Fruit fly (Drosophila melanogaster) whole organism, embryonic: ENCODE data around the gene dlg1.

ENCODE experiments used
- ATbp ChIP-seq: fragments of 200-800 bp; sonication (Bioruptor generic); optimal IDR thresholded peaks from 2 replicates; lab custom pipeline; 2017; ENCODE audit warnings: missing biosample characterization, mild to moderate bottlenecking, missing genetic modification characterization, missing genetic modification reagents
- Asciz ChIP-seq: fragments of 200-800 bp; sonication (Bioruptor generic); optimal IDR thresholded peaks from 2 replicates; lab custom pipeline; 2017; ENCODE audit warnings: missing biosample characterization, mild to moderate bottlenecking, missing genetic modification characterization, missing genetic modification reagents
- BEAF-32 ChIP-seq: fragments of 200-800 bp; sonication (Bioruptor generic); optimal IDR thresholded peaks from 3 replicates; lab custom pipeline; 2017; ENCODE audit warnings: missing biosample characterization, missing genetic modification characterization, mild to moderate bottlenecking, moderate library complexity, missing genetic modification reagents
- Blimp-1 ChIP-seq: fragments of 200-800 bp; sonication (Bioruptor generic); optimal IDR thresholded peaks from 3 replicates; lab custom pipeline; 2018; ENCODE audit warnings: missing biosample characterization, missing genetic modification characterization, mild to moderate bottlenecking, moderate library complexity, missing genetic modification reagents
- Bteb2 ChIP-seq: fragments of 200-800 bp; sonication (Bioruptor generic); optimal IDR thresholded peaks from 2 replicates; lab custom pipeline; 2016; ENCODE audit warnings: missing biosample characterization, missing genetic modification characterization
- C15 ChIP-seq: fragments of 200-800 bp; sonication (Bioruptor generic); IDR thresholded peaks from 3 replicates; pipeline ENCODE4 v1.3.6; 2022; ENCODE audit warnings: missing biosample characterization, missing genetic modification characterization
- CG1024 ChIP-seq: fragments of 200-800 bp; sonication (Bioruptor generic); IDR thresholded peaks from 2 replicates; pipeline ENCODE4 v1.3.6; 2022; ENCODE audit warnings: missing biosample characterization, missing genetic modification characterization
- CG10267 ChIP-seq: fragments of 200-800 bp; sonication (Bioruptor generic); optimal IDR thresholded peaks from 2 replicates; lab custom pipeline; 2018; ENCODE audit warnings: missing biosample characterization, mild to moderate bottlenecking, missing genetic modification characterization, moderate library complexity
- CG10431 ChIP-seq: fragments of 200-800 bp; sonication (Bioruptor generic); optimal IDR thresholded peaks from 3 replicates; lab custom pipeline; 2018; ENCODE audit warnings: missing biosample characterization, mild to moderate bottlenecking, missing genetic modification characterization
- CG10959 ChIP-seq: fragments of 200-800 bp; sonication (Bioruptor generic); IDR thresholded peaks from 2 replicates; pipeline ENCODE4 v1.3.6; 2022; ENCODE audit warnings: missing biosample characterization, missing genetic modification characterization
- CG13123 ChIP-seq: fragments of 200-800 bp; sonication (Bioruptor generic); optimal IDR thresholded peaks from 2 replicates; lab custom pipeline; 2016; ENCODE audit warnings: missing biosample characterization, missing genetic modification characterization
- CG2120 ChIP-seq: fragments of 200-800 bp; sonication (Bioruptor generic); optimal IDR thresholded peaks from 3 replicates; lab custom pipeline; 2016; ENCODE audit warnings: missing biosample characterization, missing genetic modification characterization
- CG3065 ChIP-seq: fragments of 200-800 bp; sonication (Bioruptor generic); optimal IDR thresholded peaks from 2 replicates; lab custom pipeline; 2016; ENCODE audit warnings: missing biosample characterization, missing genetic modification characterization
- CG4730 ChIP-seq: fragments of 200-800 bp; sonication (Bioruptor generic); IDR thresholded peaks from 2 replicates; pipeline ENCODE4 v1.3.6; 2022; ENCODE audit warnings: missing biosample characterization, missing genetic modification characterization
- CG4854 ChIP-seq: fragments of 200-800 bp; sonication (Bioruptor generic); optimal IDR thresholded peaks from 2 replicates; lab custom pipeline; 2016; ENCODE audit warnings: missing biosample characterization, missing genetic modification characterization, inconsistent platforms
- CG7786 ChIP-seq: fragments of 200-800 bp; sonication (Bioruptor generic); optimal IDR thresholded peaks from 2 replicates; lab custom pipeline; 2016; ENCODE audit warnings: missing biosample characterization, missing genetic modification characterization
- CG7963 ChIP-seq: fragments of 200-800 bp; sonication (Bioruptor generic); IDR thresholded peaks from 3 replicates; pipeline ENCODE4 v1.3.6; 2022; ENCODE audit warnings: missing biosample characterization, missing genetic modification characterization; ENCODE audit not compliant: partially characterized antibody
- CG8765 ChIP-seq: fragments of 200-800 bp; sonication (Bioruptor generic); IDR thresholded peaks from 2 replicates; pipeline ENCODE4 v1.3.6; 2022; ENCODE audit warnings: missing biosample characterization, missing genetic modification characterization
- CG9609 ChIP-seq: fragments of 200-800 bp; sonication (Bioruptor generic); optimal IDR thresholded peaks from 3 replicates; lab custom pipeline; 2016; ENCODE audit warnings: missing biosample characterization, missing genetic modification characterization
- CrebB ChIP-seq: fragments of 200-800 bp; sonication (Bioruptor generic); optimal IDR thresholded peaks from 3 replicates; lab custom pipeline; 2018; ENCODE audit warnings: missing biosample characterization, mild to moderate bottlenecking, missing genetic modification characterization
- Deaf1 ChIP-seq: fragments of 200-800 bp; optimal IDR thresholded peaks from 3 replicates; lab custom pipeline; 2019; ENCODE audit warnings: missing biosample characterization, mild to moderate bottlenecking, missing genetic modification characterization, moderate library complexity
- Dfd ChIP-seq, 2 experiments: fragments of >200 bp; optimal IDR thresholded peaks; 2 replicates each; lab custom pipeline; 2017; ENCODE audit warnings: missing biosample characterization in 2 of 2, missing genetic modification characterization in 2 of 2
- Gsc ChIP-seq: fragments of 200-800 bp; sonication (Bioruptor generic); IDR thresholded peaks from 2 replicates; pipeline ENCODE4 v1.3.6; 2022; ENCODE audit warnings: missing biosample characterization, missing genetic modification characterization
- Hand ChIP-seq: fragments of 200-800 bp; sonication (Bioruptor generic); optimal IDR thresholded peaks from 2 replicates; lab custom pipeline; 2017; ENCODE audit warnings: mild to moderate bottlenecking, missing biosample characterization, missing genetic modification reagents, missing genetic modification characterization
- Lim3 ChIP-seq: fragments of 200-800 bp; sonication (Bioruptor generic); IDR thresholded peaks from 2 replicates; pipeline ENCODE4 v1.3.6; 2022; ENCODE audit warnings: missing biosample characterization, missing genetic modification characterization
- Myb ChIP-seq: fragments of 200-800 bp; sonication (Bioruptor generic); optimal IDR thresholded peaks from 2 replicates; lab custom pipeline; 2016; ENCODE audit warnings: missing biosample characterization, missing genetic modification characterization
- Pdp1 ChIP-seq, 2 experiments: fragments of 200-800 bp; sonication (Bioruptor generic); optimal IDR thresholded peaks; 3 replicates each; lab custom pipeline; 2016; ENCODE audit warnings: missing biosample characterization in 2 of 2, missing genetic modification characterization in 2 of 2, mild to moderate bottlenecking in 1 of 2, moderate library complexity in 1 of 2
- TFAM ChIP-seq: fragments of 200-800 bp; sonication (Bioruptor generic); optimal IDR thresholded peaks from 2 replicates; lab custom pipeline; 2017; ENCODE audit warnings: missing biosample characterization, missing genetic modification characterization, inconsistent platforms
- Trl ChIP-seq, 3 experiments: fragments of >200 bp in 2 of 3; fragments of 200-800 bp in 1 of 3; sonication (Bioruptor generic) in 1 of 3; optimal IDR thresholded peaks; 2 replicates in 1 of 3; 3 replicates in 2 of 3; lab custom pipeline; 2016 to 2017; ENCODE audit warnings: missing biosample characterization in 1 of 3, missing genetic modification characterization in 1 of 3
- ac ChIP-seq: fragments of 200-800 bp; sonication (Bioruptor generic); optimal IDR thresholded peaks from 3 replicates; lab custom pipeline; 2017; ENCODE audit warnings: missing biosample characterization, mild to moderate bottlenecking, missing genetic modification characterization
- bigmax ChIP-seq: fragments of 200-800 bp; sonication (Bioruptor generic); optimal IDR thresholded peaks from 2 replicates; lab custom pipeline; 2018; ENCODE audit warnings: missing biosample characterization, mild to moderate bottlenecking, missing genetic modification characterization
- bsh ChIP-seq, 2 experiments: fragments of 200-800 bp; sonication (Bioruptor generic); optimal IDR thresholded peaks; 2 replicates each; lab custom pipeline; 2017 to 2018; ENCODE audit warnings: mild to moderate bottlenecking in 2 of 2, missing biosample characterization in 2 of 2, missing genetic modification characterization in 2 of 2, moderate library complexity in 1 of 2
- cg ChIP-seq: fragments of 200-800 bp; sonication (Bioruptor generic); optimal IDR thresholded peaks from 3 replicates; lab custom pipeline; 2019; ENCODE audit warnings: missing biosample characterization, mild to moderate bottlenecking, missing genetic modification characterization, moderate library complexity
- da ChIP-seq: fragments of 200-800 bp; sonication (Bioruptor generic); optimal IDR thresholded peaks from 2 replicates; lab custom pipeline; 2016; ENCODE audit warnings: missing biosample characterization, missing genetic modification characterization
- dan ChIP-seq: fragments of 200-800 bp; sonication (Bioruptor generic); IDR thresholded peaks from 2 replicates; pipeline ENCODE4 v1.3.6; 2022; ENCODE audit warnings: missing biosample characterization, missing genetic modification characterization
- dati ChIP-seq: fragments of 200-800 bp; sonication (Bioruptor generic); IDR thresholded peaks from 2 replicates; pipeline ENCODE4 v1.3.6; 2022; ENCODE audit warnings: missing biosample characterization, missing genetic modification characterization
- disco-r ChIP-seq: fragments of 200-800 bp; sonication (Bioruptor generic); optimal IDR thresholded peaks from 2 replicates; lab custom pipeline; 2016; ENCODE audit warnings: missing biosample characterization, missing genetic modification characterization
- ewg ChIP-seq: fragments of 200-800 bp; sonication (Bioruptor generic); optimal IDR thresholded peaks from 3 replicates; lab custom pipeline; 2017; ENCODE audit warnings: mild to moderate bottlenecking, missing biosample characterization, missing genetic modification reagents, missing genetic modification characterization
- fd3F ChIP-seq: fragments of 200-800 bp; sonication (Bioruptor generic); optimal IDR thresholded peaks from 2 replicates; lab custom pipeline; 2018; ENCODE audit warnings: missing biosample characterization, mild to moderate bottlenecking, missing genetic modification characterization, moderate library complexity
- fd64A ChIP-seq: fragments of 200-800 bp; sonication (Bioruptor generic); optimal IDR thresholded peaks from 3 replicates; lab custom pipeline; 2018; ENCODE audit warnings: missing biosample characterization, mild to moderate bottlenecking, missing genetic modification characterization
- fru ChIP-seq: fragments of >200 bp; optimal IDR thresholded peaks from 2 replicates; lab custom pipeline; 2017
- mam ChIP-seq: fragments of 200-800 bp; sonication (Bioruptor generic); optimal IDR thresholded peaks from 3 replicates; lab custom pipeline; 2016; ENCODE audit warnings: missing biosample characterization, missing genetic modification characterization
- nerfin-1 ChIP-seq: fragments of 200-800 bp; sonication (Bioruptor generic); optimal IDR thresholded peaks from 3 replicates; lab custom pipeline; 2019; ENCODE audit warnings: missing biosample characterization, mild to moderate bottlenecking, missing genetic modification characterization, moderate library complexity
- otp ChIP-seq: fragments of 200-800 bp; sonication (Bioruptor generic); IDR thresholded peaks from 3 replicates; pipeline ENCODE4, ENCODE4 v1.3.6; 2022; ENCODE audit warnings: missing biosample characterization, missing genetic modification characterization
- pho ChIP-seq: fragments of 200-800 bp; sonication (Bioruptor generic); optimal IDR thresholded peaks from 2 replicates; lab custom pipeline; 2016; ENCODE audit warnings: missing biosample characterization, missing genetic modification characterization
- psq ChIP-seq: fragments of 200-800 bp; sonication (Bioruptor generic); optimal IDR thresholded peaks from 2 replicates; lab custom pipeline; 2017; ENCODE audit warnings: missing biosample characterization, missing genetic modification characterization
- pzg ChIP-seq: fragments of 200-800 bp; sonication (Bioruptor generic); optimal IDR thresholded peaks from 3 replicates; lab custom pipeline; 2018; ENCODE audit warnings: missing biosample characterization, mild to moderate bottlenecking, missing genetic modification characterization, moderate library complexity
- shn ChIP-seq: fragments of 200-800 bp; sonication (Bioruptor generic); optimal IDR thresholded peaks from 3 replicates; lab custom pipeline; 2016; ENCODE audit warnings: missing biosample characterization, missing genetic modification characterization
- sima ChIP-seq: fragments of 200-800 bp; sonication (Bioruptor generic); optimal IDR thresholded peaks from 2 replicates; lab custom pipeline; 2016; ENCODE audit warnings: missing biosample characterization, missing genetic modification characterization
- slou ChIP-seq: fragments of 200-800 bp; sonication (Bioruptor generic); optimal IDR thresholded peaks from 3 replicates; lab custom pipeline; 2016; ENCODE audit warnings: missing biosample characterization, missing genetic modification characterization
- unc-4 ChIP-seq: fragments of 200-800 bp; sonication (Bioruptor generic); IDR thresholded peaks from 2 replicates; pipeline ENCODE4 v1.3.6; 2022; ENCODE audit warnings: missing biosample characterization, missing genetic modification characterization; ENCODE audit not compliant: partially characterized antibody
- vfl ChIP-seq: fragments of 200-800 bp; sonication (Bioruptor generic); optimal IDR thresholded peaks from 2 replicates; lab custom pipeline; 2016; ENCODE audit warnings: missing biosample characterization, missing genetic modification characterization

Gene dlg1

dm6 chrX:11369374-11369773 is at the start of gene dlg1 (continued):
- TF ChIP-seq Pdp1 (GFP tag; optimal IDR thresholded peaks at IDR 0.05; lab: Kevin White, UChicago) (peak in 1 of 2 experiments; percentile 52), slou (GFP tag; lab: Kevin White, UChicago) (no peak), CG4730 (GFP tag; lab: Robert Waterston, UW) (no peak), Deaf1 (no peak), pho (GFP tag; lab: Kevin White, UChicago) (no peak), da (GFP tag; lab: Kevin White, UChicago) (no peak), bigmax (GFP tag; lab: Kevin White, UChicago) (peak; percentile 53), sima (GFP tag; lab: Kevin White, UChicago) (no peak), CG8765 (no peak), CG1024 (no peak), pzg (GFP tag; lab: Kevin White, UChicago) (peak; percentile 55), CG3065 (no peak), shn (GFP tag; lab: Kevin White, UChicago) (no peak), CG10267 (tag; lab: Kevin White, UChicago) (peak; percentile 8), Lim3 (GFP tag; lab: Robert Waterston, UW) (no peak), vfl (GFP tag; lab: Kevin White, UChicago) (no peak), bsh (GFP tag; optimal IDR thresholded peaks at IDR 0.05; lab: Kevin White, UChicago) (no peak), Bteb2 (GFP tag; lab: Kevin White, UChicago) (no peak), CG7963 (GFP tag; lab: Robert Waterston, UW) (0 out of 3 replicates have a peak, but pooled peaks have one; percentile 6), CG2120 (GFP tag; lab: Kevin White, UChicago) (no peak), Dfd (GFP tag; optimal IDR thresholded peaks at IDR 0.05; lab: Kevin White, UChicago) (no peak), ATbp (GFP tag; lab: Kevin White, UChicago) (no peak), C15 (GFP tag; lab: Robert Waterston, UW) (no peak), CG9609 (GFP tag; lab: Kevin White, UChicago) (no peak), ac (GFP tag; lab: Kevin White, UChicago) (no peak), unc-4 (GFP tag; lab: Robert Waterston, UW) (peak; percentile 70), BEAF-32 (GFP tag; lab: Kevin White, UChicago) (peak; percentile 69), Trl (optimal IDR thresholded peaks at IDR 0.05; lab: Kevin White, UChicago) (no peak), Trl (GFP tag; optimal IDR thresholded peaks at IDR 0.05; lab: Kevin White, UChicago) (no peak), CG13123 (no peak), ewg (GFP tag; lab: Kevin White, UChicago) (no peak), CG7786 (GFP tag; lab: Kevin White, UChicago) (no peak), Gsc (GFP tag; lab: Robert Waterston, UW) (no peak), Blimp-1 (no peak), Asciz (no peak), CG10959 (GFP tag; lab: Robert Waterston, UW) (no peak), CG10431 (GFP tag; lab: Kevin White, UChicago) (no peak), disco-r (GFP tag; lab: Kevin White, UChicago) (no peak), otp (no peak), TFAM (GFP tag; lab: Kevin White, UChicago) (no peak), cg (GFP tag; lab: Kevin White, UChicago) (no peak), psq (GFP tag; lab: Kevin White, UChicago) (no peak), Myb (GFP tag; lab: Kevin White, UChicago) (no peak), CrebB (no peak), CG4854 (GFP tag; lab: Kevin White, UChicago) (no peak), dan (GFP tag; lab: Robert Waterston, UW) (no peak), fd3F (no peak), fd64A (GFP tag; lab: Kevin White, UChicago) (no peak), Hand (no peak), mam (GFP tag; lab: Kevin White, UChicago) (no peak), nerfin-1 (tag; lab: Kevin White, UChicago) (no peak), dati (GFP tag; lab: Robert Waterston, UW) (no peak), fru (no peak)
